2 worm cellular contexts compared by ENCODE assay signal in genomic region chrX:812264-812663, ce11.
A peak's percentile ranks its signal among the peaks of the same experiment; 100 is the strongest.
TF ChIP-seq lines count a peak whose summit lies in the region.

No protein-coding gene starts in this region.

TF ChIP-seq in whole organism, L2 larva, 48 proteins besides CTCF, POLR2A, EP300 and RAD21 (continued from another document):
- no peak for TF ChIP-seq nhr-11 (tag; optimal IDR thresholded peaks at IDR 0.05; lab: Kevin White, UChicago)
TF ChIP-seq in whole organism, L2 larva: peak in this region for 3.

TF ChIP-seq in whole organism, L4 larva, 104 proteins besides CTCF, POLR2A, EP300 and RAD21 (continued from another document):
- TF ChIP-seq nhr-28 (tag; optimal IDR thresholded peaks at IDR 0.05; lab: Kevin White, UChicago) (peak; percentile 3), hlh-30 (tag; optimal IDR thresholded peaks at IDR 0.05; lab: Kevin White, UChicago; ENCODE audit: insufficient read depth) (peak; percentile 10), mdl-1 (tag; optimal IDR thresholded peaks at IDR 0.05; lab: Kevin White, UChicago) (no peak), sdz-12 (GFP tag; optimal IDR thresholded peaks at IDR 0.05; lab: Kevin White, UChicago) (no peak), nhr-111 (GFP tag; optimal IDR thresholded peaks at IDR 0.05; lab: Kevin White, UChicago) (no peak)
